Worm (Caenorhabditis elegans): Measurements from ENCODE around the gene C54D10.10.

Gene C54D10.10

ce11 chrV:12478990-12479389 lies 29.2 kb upstream of the C54D10.10 start:
- TF ChIP-seq scrt-1 (GFP tag; IDR thresholded peaks at IDR 0.05) (no peak), hmg-4 (GFP tag; optimal IDR thresholded peaks at IDR 0.05) (no peak), F13C5.2 (tag; optimal IDR thresholded peaks at IDR 0.05) (no peak), B0310.2 (tag; optimal IDR thresholded peaks at IDR 0.05) (no peak), ceh-36 (tag; optimal IDR thresholded peaks at IDR 0.05) (no peak), hmbx-1 (tag; optimal IDR thresholded peaks at IDR 0.05) (no peak), ceh-13 (GFP tag; optimal IDR thresholded peaks at IDR 0.05) (no peak), pes-1 (GFP tag; IDR thresholded peaks at IDR 0.05) (no peak), tbx-11 (GFP tag; IDR thresholded peaks at IDR 0.05) (no peak)

ce11 chrV:12478111-12478510 lies 28.3 kb upstream of the C54D10.10 start, which contains the start of gene atn-1:
TSS of gene atn-1 (plus strand) at chrV:12478411.
- TF ChIP-seq tbx-37 (GFP tag; conservative IDR thresholded peaks at IDR 0.05), result no peak
- no peak for TF ChIP-seq aly-1 (tag; optimal IDR thresholded peaks at IDR 0.05)
- no peak for TF ChIP-seq scrt-1 (GFP tag; IDR thresholded peaks at IDR 0.05)
- no peak for TF ChIP-seq B0310.2 (tag; optimal IDR thresholded peaks at IDR 0.05)
- TF ChIP-seq hmbx-1 (tag; optimal IDR thresholded peaks at IDR 0.05), result no peak
- no peak for TF ChIP-seq flt-1 (GFP tag; IDR thresholded peaks at IDR 0.05)
- TF ChIP-seq hnd-1 (tag; optimal IDR thresholded peaks at IDR 0.05), result no peak
- TF ChIP-seq sea-1 (GFP tag; conservative IDR thresholded peaks at IDR 0.05), result no peak
- no peak for TF ChIP-seq F13C5.2 (tag; optimal IDR thresholded peaks at IDR 0.05)
- TF ChIP-seq ets-7 (tag; optimal IDR thresholded peaks at IDR 0.05), result no peak
- TF ChIP-seq pes-1 (GFP tag; IDR thresholded peaks at IDR 0.05), result no peak
- TF ChIP-seq tbx-11 (GFP tag; IDR thresholded peaks at IDR 0.05), result no peak
- no peak for TF ChIP-seq ceh-13 (GFP tag; optimal IDR thresholded peaks at IDR 0.05)

- TF ChIP-seq aly-1 (tag; optimal IDR thresholded peaks at IDR 0.05) (no peak), tbx-11 (GFP tag; IDR thresholded peaks at IDR 0.05) (no peak), F13C5.2 (tag; optimal IDR thresholded peaks at IDR 0.05) (no peak), hmbx-1 (tag; optimal IDR thresholded peaks at IDR 0.05) (no peak), ceh-36 (tag; optimal IDR thresholded peaks at IDR 0.05) (no peak), sea-1 (GFP tag; conservative IDR thresholded peaks at IDR 0.05) (no peak), pes-1 (GFP tag; IDR thresholded peaks at IDR 0.05) (no peak), tra-4 (tag; optimal IDR thresholded peaks at IDR 0.05) (no peak), B0310.2 (tag; optimal IDR thresholded peaks at IDR 0.05) (no peak), flt-1 (GFP tag; IDR thresholded peaks at IDR 0.05) (no peak), tbx-37 (GFP tag; conservative IDR thresholded peaks at IDR 0.05) (no peak), scrt-1 (GFP tag; IDR thresholded peaks at IDR 0.05) (no peak)
Observed at ce11 chrV:12477139-12477538, 27.3 kb upstream of the C54D10.10 start.

ce11 chrV:12475360-12475759 lies 25.6 kb upstream of the C54D10.10 start:
- TF ChIP-seq ceh-36 (tag; optimal IDR thresholded peaks at IDR 0.05), result no peak

ce11 chrV:12470324-12470723 lies 20.5 kb upstream of the C54D10.10 start:
- TF ChIP-seq tbx-37 (GFP tag; conservative IDR thresholded peaks at IDR 0.05) (no peak), pes-1 (GFP tag; IDR thresholded peaks at IDR 0.05) (no peak), hnd-1 (tag; optimal IDR thresholded peaks at IDR 0.05) (no peak), ets-7 (tag; optimal IDR thresholded peaks at IDR 0.05) (no peak), tbx-11 (GFP tag; IDR thresholded peaks at IDR 0.05) (no peak), hmbx-1 (tag; optimal IDR thresholded peaks at IDR 0.05) (no peak), tra-4 (tag; optimal IDR thresholded peaks at IDR 0.05) (no peak), aly-1 (tag; optimal IDR thresholded peaks at IDR 0.05) (no peak), B0310.2 (tag; optimal IDR thresholded peaks at IDR 0.05) (no peak), scrt-1 (GFP tag; IDR thresholded peaks at IDR 0.05) (no peak), flt-1 (GFP tag; IDR thresholded peaks at IDR 0.05) (no peak), ama-1 (optimal IDR thresholded peaks at IDR 0.05) (no peak), sea-1 (GFP tag; conservative IDR thresholded peaks at IDR 0.05) (no peak), ceh-36 (tag; optimal IDR thresholded peaks at IDR 0.05) (no peak), ceh-13 (GFP tag; optimal IDR thresholded peaks at IDR 0.05) (no peak), hmg-4 (GFP tag; optimal IDR thresholded peaks at IDR 0.05) (no peak), F13C5.2 (tag; optimal IDR thresholded peaks at IDR 0.05) (no peak)

- TF ChIP-seq ceh-13 (GFP tag; optimal IDR thresholded peaks at IDR 0.05) (no peak), pes-1 (GFP tag; IDR thresholded peaks at IDR 0.05) (no peak), tbx-37 (GFP tag; conservative IDR thresholded peaks at IDR 0.05) (no peak), tbx-11 (GFP tag; IDR thresholded peaks at IDR 0.05) (no peak), scrt-1 (GFP tag; IDR thresholded peaks at IDR 0.05) (no peak), F13C5.2 (tag; optimal IDR thresholded peaks at IDR 0.05) (no peak)
Observed at ce11 chrV:12468363-12468762, 18.6 kb upstream of the C54D10.10 start, which contains the start of gene F28C1.3. TSS of gene F28C1.3 (plus strand) at chrV:12468663.

- TF ChIP-seq ets-7 (tag; optimal IDR thresholded peaks at IDR 0.05) (no peak), hmbx-1 (tag; optimal IDR thresholded peaks at IDR 0.05) (no peak), flt-1 (GFP tag; IDR thresholded peaks at IDR 0.05) (no peak), sea-1 (GFP tag; conservative IDR thresholded peaks at IDR 0.05) (no peak), ama-1 (optimal IDR thresholded peaks at IDR 0.05) (no peak), pes-1 (GFP tag; IDR thresholded peaks at IDR 0.05) (no peak), aly-1 (tag; optimal IDR thresholded peaks at IDR 0.05) (no peak), B0310.2 (tag; optimal IDR thresholded peaks at IDR 0.05) (no peak), hnd-1 (tag; optimal IDR thresholded peaks at IDR 0.05) (no peak), ceh-36 (tag; optimal IDR thresholded peaks at IDR 0.05) (no peak), F13C5.2 (tag; optimal IDR thresholded peaks at IDR 0.05) (no peak), tbx-11 (GFP tag; IDR thresholded peaks at IDR 0.05) (no peak), tra-4 (tag; optimal IDR thresholded peaks at IDR 0.05) (no peak), hmg-4 (GFP tag; optimal IDR thresholded peaks at IDR 0.05) (no peak), scrt-1 (GFP tag; IDR thresholded peaks at IDR 0.05) (no peak)
Observed at ce11 chrV:12467755-12468154, 18.0 kb upstream of the C54D10.10 start.

ce11 chrV:12466653-12467052 lies 16.9 kb upstream of the C54D10.10 start:
- TF ChIP-seq F13C5.2 (tag; optimal IDR thresholded peaks at IDR 0.05) (no peak), hmbx-1 (tag; optimal IDR thresholded peaks at IDR 0.05) (no peak), ceh-36 (tag; optimal IDR thresholded peaks at IDR 0.05) (no peak), sea-1 (GFP tag; conservative IDR thresholded peaks at IDR 0.05) (no peak), pes-1 (GFP tag; IDR thresholded peaks at IDR 0.05) (no peak), flt-1 (GFP tag; IDR thresholded peaks at IDR 0.05) (no peak), B0310.2 (tag; optimal IDR thresholded peaks at IDR 0.05) (no peak), aly-1 (tag; optimal IDR thresholded peaks at IDR 0.05) (no peak), hmg-4 (GFP tag; optimal IDR thresholded peaks at IDR 0.05) (no peak), scrt-1 (GFP tag; IDR thresholded peaks at IDR 0.05) (no peak), ceh-13 (GFP tag; optimal IDR thresholded peaks at IDR 0.05) (no peak), tbx-37 (GFP tag; conservative IDR thresholded peaks at IDR 0.05) (no peak), tra-4 (tag; optimal IDR thresholded peaks at IDR 0.05) (no peak), tbx-11 (GFP tag; IDR thresholded peaks at IDR 0.05) (no peak), ets-7 (tag; optimal IDR thresholded peaks at IDR 0.05) (no peak), hnd-1 (tag; optimal IDR thresholded peaks at IDR 0.05) (no peak), ama-1 (optimal IDR thresholded peaks at IDR 0.05) (no peak)
